Worm (Caenorhabditis elegans) whole organism, early embryonic: ENCODE results near the gene F43C11.16.

Experiments
- B0310.2 ChIP-seq: sonication (generic microtip); optimal IDR thresholded peaks from 2 replicates; lab custom pipeline; 2016; ENCODE audit warnings: mild to moderate bottlenecking, missing genetic modification characterization, missing compliant biosample characterization
- F13C5.2 ChIP-seq: sonication (generic microtip); optimal IDR thresholded peaks from 2 replicates; lab custom pipeline; 2017; ENCODE audit warnings: mild to moderate bottlenecking, missing genetic modification characterization, inconsistent platforms, missing compliant biosample characterization
- aly-1 ChIP-seq: sonication (generic microtip); optimal IDR thresholded peaks from 2 replicates; lab custom pipeline; 2016; ENCODE audit warnings: missing genetic modification characterization, missing compliant biosample characterization
- ama-1 ChIP-seq: fragments of 150-350 bp; optimal IDR thresholded peaks from 2 replicates; lab custom pipeline; 2014
- ceh-13 ChIP-seq: fragments of 200-800 bp; sonication (Bioruptor generic); optimal IDR thresholded peaks from 2 replicates; lab custom pipeline; 2018; ENCODE audit warnings: mild to moderate bottlenecking, missing genetic modification characterization, missing compliant biosample characterization
- ceh-36 ChIP-seq: sonication (generic microtip); optimal IDR thresholded peaks from 2 replicates; lab custom pipeline; 2016; ENCODE audit warnings: missing genetic modification characterization, inconsistent platforms, missing compliant biosample characterization
- ets-7 ChIP-seq: sonication (generic microtip); optimal IDR thresholded peaks from 2 replicates; lab custom pipeline; 2016; ENCODE audit warnings: missing genotype, missing genetic modification characterization, missing compliant biosample characterization
- flt-1 ChIP-seq: fragments of 200-800 bp; sonication (Bioruptor generic); IDR thresholded peaks from 2 replicates; pipeline ENCODE4 v1.3.6; 2022; ENCODE audit warnings: missing genetic modification characterization, missing compliant biosample characterization
- hmbx-1 ChIP-seq: sonication (generic microtip); optimal IDR thresholded peaks from 2 replicates; lab custom pipeline; 2016; ENCODE audit warnings: mild to moderate bottlenecking, missing genetic modification characterization, missing compliant biosample characterization
- hmg-4 ChIP-seq: fragments of 200-800 bp; sonication (Bioruptor generic); optimal IDR thresholded peaks from 2 replicates; lab custom pipeline; 2018; ENCODE audit warnings: mild to moderate bottlenecking, missing genetic modification characterization, missing compliant biosample characterization
- hnd-1 ChIP-seq: sonication (generic microtip); optimal IDR thresholded peaks from 2 replicates; lab custom pipeline; 2016; ENCODE audit warnings: missing genetic modification characterization, missing compliant biosample characterization
- pes-1 ChIP-seq: fragments of 200-800 bp; sonication (Bioruptor generic); IDR thresholded peaks from 2 replicates; pipeline ENCODE4 v1.3.6; 2022; ENCODE audit warnings: missing genetic modification reagents, missing genetic modification characterization, missing compliant biosample characterization
- scrt-1 ChIP-seq: fragments of 200-800 bp; sonication (Bioruptor generic); IDR thresholded peaks from 2 replicates; pipeline ENCODE4 v1.3.6; 2022; ENCODE audit warnings: missing genetic modification characterization, missing compliant biosample characterization
- sea-1 ChIP-seq: fragments of 200-800 bp; sonication (Bioruptor generic); conservative IDR thresholded peaks from 2 replicates; pipeline ENCODE4 v1.3.6; 2022; ENCODE audit warnings: missing genetic modification characterization, missing compliant biosample characterization
- tbx-11 ChIP-seq: fragments of 200-800 bp; sonication (Bioruptor generic); IDR thresholded peaks from 2 replicates; pipeline ENCODE4 v1.3.6; 2022; ENCODE audit warnings: missing genetic modification characterization, missing compliant biosample characterization
- tbx-37 ChIP-seq: fragments of 200-800 bp; sonication (Bioruptor generic); conservative IDR thresholded peaks from 2 replicates; pipeline ENCODE4 v1.3.6; 2022; ENCODE audit warnings: missing genetic modification reagents, missing genetic modification characterization, missing compliant biosample characterization
- tra-4 ChIP-seq: sonication (generic microtip); optimal IDR thresholded peaks from 2 replicates; lab custom pipeline; 2017; ENCODE audit warnings: missing genetic modification characterization, missing compliant biosample characterization

The F43C11.16 gene

ce11 chrII:2328963-2329442, 30.9 kb downstream of the F43C11.16 start, which contains the start of the genes ZK1240.8 and ZK1240.1:
Gene ZK1240.8, minus strand, starts transcription at chrII:2329063.
Gene ZK1240.1, plus strand, starts transcription at chrII:2329392.
- TF ChIP-seq pes-1 (GFP tag; lab: Robert Waterston, UW) (no peak), flt-1 (no peak), hnd-1 (no peak), tbx-11 (no peak), ama-1 (lab: Kevin White, UChicago) (no peak), scrt-1 (no peak), B0310.2 (no peak)

ce11 chrII:2324956-2325355, 34.9 kb downstream of the F43C11.16 start, which contains the start of gene ZK1240.11:
Gene ZK1240.11, plus strand, starts transcription at chrII:2325256.
- TF ChIP-seq B0310.2 (no peak), ceh-13 (GFP tag; lab: Kevin White, UChicago) (no peak), sea-1 (no peak), hmg-4 (GFP tag; lab: Kevin White, UChicago) (no peak), F13C5.2 (tag; lab: Kevin White, UChicago) (no peak), tra-4 (tag; lab: Kevin White, UChicago) (no peak), flt-1 (no peak), hmbx-1 (tag; lab: Kevin White, UChicago) (no peak), pes-1 (GFP tag; lab: Robert Waterston, UW) (no peak), ama-1 (lab: Kevin White, UChicago) (no peak), ets-7 (tag; lab: Kevin White, UChicago) (no peak), tbx-11 (no peak), ceh-36 (tag; lab: Kevin White, UChicago) (no peak), tbx-37 (no peak), aly-1 (tag; lab: Kevin White, UChicago) (no peak)

- TF ChIP-seq F13C5.2 (tag; lab: Kevin White, UChicago), result no peak
- TF ChIP-seq tbx-11, result no peak
- TF ChIP-seq flt-1, result no peak
- TF ChIP-seq pes-1 (GFP tag; lab: Robert Waterston, UW), result no peak
- no peak for TF ChIP-seq hnd-1
- no peak for TF ChIP-seq aly-1 (tag; lab: Kevin White, UChicago)
- TF ChIP-seq ceh-36 (tag; lab: Kevin White, UChicago), result no peak
- no peak for TF ChIP-seq B0310.2
- TF ChIP-seq hmbx-1 (tag; lab: Kevin White, UChicago), result no peak
- TF ChIP-seq sea-1, result no peak
- TF ChIP-seq ama-1 (lab: Kevin White, UChicago), result no peak
Observed at ce11 chrII:2322857-2323518, 36.9 kb downstream of the F43C11.16 start, which contains the start of the genes ZK1240.6 and ZK1240.2. Gene ZK1240.6, minus strand, starts transcription at chrII:2322907. Gene ZK1240.2, plus strand, starts transcription at chrII:2323376.

- TF ChIP-seq ceh-13 (GFP tag; lab: Kevin White, UChicago) (no peak), F13C5.2 (tag; lab: Kevin White, UChicago) (no peak), scrt-1 (no peak), flt-1 (no peak), tbx-11 (no peak), hmbx-1 (tag; lab: Kevin White, UChicago) (no peak), hmg-4 (GFP tag; lab: Kevin White, UChicago) (no peak)
Observed at ce11 chrII:2320097-2320496, 39.8 kb downstream of the F43C11.16 start, which contains the start of gene ZK1240.3. Gene ZK1240.3, plus strand, starts transcription at chrII:2320334.

- TF ChIP-seq B0310.2 (no peak), sea-1 (no peak), ama-1 (lab: Kevin White, UChicago) (no peak), F13C5.2 (tag; lab: Kevin White, UChicago) (no peak), pes-1 (GFP tag; lab: Robert Waterston, UW) (no peak), hmg-4 (GFP tag; lab: Kevin White, UChicago) (no peak), tra-4 (tag; lab: Kevin White, UChicago) (no peak), ceh-36 (tag; lab: Kevin White, UChicago) (no peak), ets-7 (tag; lab: Kevin White, UChicago) (no peak), scrt-1 (no peak), tbx-37 (no peak), hnd-1 (no peak)
Observed at ce11 chrII:2317883-2318357, 41.9 kb downstream of the F43C11.16 start, which contains the start of the genes ZK1240.5 and ZK1240.9. Gene ZK1240.5, minus strand, starts transcription at chrII:2317933. Gene ZK1240.9, plus strand, starts transcription at chrII:2318189.

- TF ChIP-seq B0310.2 (no peak), tbx-11 (no peak), ets-7 (tag; lab: Kevin White, UChicago) (no peak), sea-1 (no peak), hmbx-1 (tag; lab: Kevin White, UChicago) (no peak), flt-1 (no peak), ceh-36 (tag; lab: Kevin White, UChicago) (no peak), tra-4 (tag; lab: Kevin White, UChicago) (no peak), F13C5.2 (tag; lab: Kevin White, UChicago) (no peak), hnd-1 (no peak), ama-1 (lab: Kevin White, UChicago) (no peak), pes-1 (GFP tag; lab: Robert Waterston, UW) (no peak), aly-1 (tag; lab: Kevin White, UChicago) (no peak)
Observed at ce11 chrII:2312747-2313146, 47.1 kb downstream of the F43C11.16 start, which contains the start of the genes trim-21 and B0281.1. Gene trim-21, minus strand, starts transcription at chrII:2312847. Gene B0281.1, plus strand, starts transcription at chrII:2313067.
